Fruit fly (Drosophila melanogaster): ENCODE measurements around the gene CG33986.

The CG33986 gene

dm6 chr3L:15508233-15508632 is 16.8 kb downstream of the CG33986 start, which contains the start of gene CG7841 (continued):
- TF ChIP-seq vri (GFP tag; optimal IDR thresholded peaks at IDR 0.05) (peak; percentile 99), cyc (GFP tag; optimal IDR thresholded peaks at IDR 0.05) (peak; percentile 97), CG11294 (GFP tag; IDR thresholded peaks at IDR 0.05) (peak; percentile 90; the same call in 1 of the 2 replicates), CG3919 (GFP tag; optimal IDR thresholded peaks at IDR 0.05) (peak; percentile 99), achi (GFP tag; optimal IDR thresholded peaks at IDR 0.05) (peak; percentile 97), CG10631 (GFP tag; optimal IDR thresholded peaks at IDR 0.05) (peak; percentile 94), Met (GFP tag; optimal IDR thresholded peaks at IDR 0.05) (peak; percentile 99), CG10669 (GFP tag; optimal IDR thresholded peaks at IDR 0.05) (peak; percentile 98), Hr38 (GFP tag; optimal IDR thresholded peaks at IDR 0.05) (peak; percentile 40), CG16779 (tag; optimal IDR thresholded peaks at IDR 0.05) (peak; percentile 97), CG8319 (GFP tag; optimal IDR thresholded peaks at IDR 0.05) (peak; percentile 95), spab (GFP tag; optimal IDR thresholded peaks at IDR 0.05) (peak; percentile 96), CG11762 (GFP tag; optimal IDR thresholded peaks at IDR 0.05; ENCODE audit: insufficient read depth) (peak; percentile 96), CG9139 (GFP tag; optimal IDR thresholded peaks at IDR 0.05) (peak; percentile 97), Eip75B (GFP tag; optimal IDR thresholded peaks at IDR 0.05) (peak; percentile 99), CG1621 (tag; optimal IDR thresholded peaks at IDR 0.05) (peak; percentile 97), acj6 (GFP tag; optimal IDR thresholded peaks at IDR 0.05) (peak; percentile 98), Hr4 (GFP tag; optimal IDR thresholded peaks at IDR 0.05) (peak; percentile 98), ss (GFP tag; optimal IDR thresholded peaks at IDR 0.05) (peak; percentile 98 to 99), Blimp-1 (GFP tag; optimal IDR thresholded peaks at IDR 0.05) (peak; percentile 93)

- TF ChIP-seq vri (GFP tag; optimal IDR thresholded peaks at IDR 0.05), result peak; percentile 80
- TF ChIP-seq CG6808 (GFP tag; optimal IDR thresholded peaks at IDR 0.05), result no peak
- peak; percentile 97 for TF ChIP-seq svp (GFP tag)
- no peak for TF ChIP-seq salr (GFP tag; optimal IDR thresholded peaks at IDR 0.05)
Observed at dm6 chr3L:15507148-15507896, 17.7 kb downstream of the CG33986 start.

dm6 chr3L:15506174-15506926 is 18.7 kb downstream of the CG33986 start:
- TF ChIP-seq esn (GFP tag; optimal IDR thresholded peaks at IDR 0.05) (peak; percentile 16), CG32006 (GFP tag; optimal IDR thresholded peaks at IDR 0.05) (peak; percentile 5), CG7368 (GFP tag; optimal IDR thresholded peaks at IDR 0.05) (no peak), topi (GFP tag; optimal IDR thresholded peaks at IDR 0.05) (no peak), CG6808 (GFP tag; optimal IDR thresholded peaks at IDR 0.05) (peak; percentile 45), svp (GFP tag) (peak; percentile 80), CG31627 (GFP tag; optimal IDR thresholded peaks at IDR 0.05) (peak; percentile 24), CG10669 (GFP tag; optimal IDR thresholded peaks at IDR 0.05) (peak; percentile 11), lz (GFP tag; optimal IDR thresholded peaks at IDR 0.05) (no peak), Eip78C (GFP tag) (peak; percentile 78), Sox102F (GFP tag; optimal IDR thresholded peaks at IDR 0.05) (peak; percentile 12)

- TF ChIP-seq eg (GFP tag; IDR thresholded peaks at IDR 0.05), result no peak
- TF ChIP-seq Hr39 (GFP tag; optimal IDR thresholded peaks at IDR 0.05), result no peak
- TF ChIP-seq CG32006 (GFP tag; optimal IDR thresholded peaks at IDR 0.05), result no peak
- TF ChIP-seq Eip75B (GFP tag; optimal IDR thresholded peaks at IDR 0.05), result no peak
- TF ChIP-seq Blimp-1 (GFP tag; optimal IDR thresholded peaks at IDR 0.05), result no peak
- no peak for TF ChIP-seq CG10669 (GFP tag; optimal IDR thresholded peaks at IDR 0.05)
- no peak for TF ChIP-seq CG9139 (GFP tag; optimal IDR thresholded peaks at IDR 0.05)
Observed at dm6 chr3L:15504687-15505086, 20.4 kb downstream of the CG33986 start, which contains the start of gene CG7857. CG7857 (minus strand) TSS chr3L:15504894.

Measured in whole organism, prepupa.